Fruit fly (Drosophila melanogaster) whole organism, pupa: ENCODE results near the gene CG34429.

Experiments used
- CG32121 ChIP-seq: fragments of 200-800 bp; sonication (Bioruptor generic); IDR thresholded peaks from 2 replicates; pipeline ENCODE4 v1.3.6; 2022; ENCODE audit warnings: missing biosample characterization, missing genetic modification characterization
- CG8159 ChIP-seq: fragments of 200-800 bp; sonication (Bioruptor generic); optimal IDR thresholded peaks from 3 replicates; lab custom pipeline; 2018; ENCODE audit warnings: missing biosample characterization, mild to moderate bottlenecking, missing genetic modification characterization, moderate library complexity
- fd96Ca ChIP-seq: fragments of 200-800 bp; sonication (Bioruptor generic); IDR thresholded peaks from 3 replicates; pipeline ENCODE4 v1.3.6; 2022; ENCODE audit warnings: missing biosample characterization, missing genetic modification characterization

dm6 chr3L:13019249-13019956, 43.4 kb upstream of the CG34429 start:
- TF ChIP-seq fd96Ca (GFP tag; lab: Robert Waterston, UW) (no peak), CG32121 (GFP tag; lab: Robert Waterston, UW) (no peak), CG8159 (no peak)
